Fruit fly (Drosophila melanogaster): Measurements from ENCODE around the gene CG17721.

- no peak for TF ChIP-seq CG32121 (GFP tag; IDR thresholded peaks at IDR 0.05)
- TF ChIP-seq rn (GFP tag; IDR thresholded peaks at IDR 0.05) = no peak
- no peak for TF ChIP-seq CG34367 (tag; optimal IDR thresholded peaks at IDR 0.05)
- TF ChIP-seq CG14655 (GFP tag; optimal IDR thresholded peaks at IDR 0.05) = no peak
- TF ChIP-seq CG15710 (tag; optimal IDR thresholded peaks at IDR 0.05) = no peak
- TF ChIP-seq CG4496 (GFP tag; IDR thresholded peaks at IDR 0.05) = no peak
- no peak for TF ChIP-seq EcR (GFP tag; optimal IDR thresholded peaks at IDR 0.05)
- no peak for TF ChIP-seq CG12605 (GFP tag; IDR thresholded peaks at IDR 0.05)
- no peak for TF ChIP-seq CG9948 (tag; optimal IDR thresholded peaks at IDR 0.05)
Measured at dm6 chr3R:11230392-11230791, 4.5 kb upstream of the CG17721 start, which contains the start of gene GCC88.
